Fruit fly (Drosophila melanogaster) whole organism, embryonic: Measurements from ENCODE around the gene Obp99a.

Experiments
- B-H2 ChIP-seq: fragments of 200-800 bp; sonication (Bioruptor generic); optimal IDR thresholded peaks from 2 replicates; lab custom pipeline; 2018; ENCODE audit warnings: missing biosample characterization, mild to moderate bottlenecking, missing genetic modification characterization
- Bdp1 ChIP-seq: fragments of 200-800 bp; sonication (Bioruptor generic); optimal IDR thresholded peaks from 3 replicates; lab custom pipeline; 2016; ENCODE audit warnings: missing biosample characterization, missing genetic modification characterization
- Bteb2 ChIP-seq: fragments of 200-800 bp; sonication (Bioruptor generic); optimal IDR thresholded peaks from 2 replicates; lab custom pipeline; 2016; ENCODE audit warnings: missing biosample characterization, missing genetic modification characterization
- CG10462 ChIP-seq: fragments of 200-800 bp; sonication (Bioruptor generic); optimal IDR thresholded peaks from 2 replicates; lab custom pipeline; 2016; ENCODE audit warnings: missing biosample characterization, missing genetic modification characterization
- CG10543 ChIP-seq: fragments of 200-800 bp; sonication (Bioruptor generic); optimal IDR thresholded peaks from 3 replicates; lab custom pipeline; 2017; ENCODE audit warnings: missing biosample characterization, mild to moderate bottlenecking, missing genetic modification characterization, moderate library complexity
- CG11560 ChIP-seq: fragments of 200-800 bp; sonication (Bioruptor generic); IDR thresholded peaks from 3 replicates; pipeline ENCODE4 v1.3.6; 2022; ENCODE audit warnings: missing biosample characterization, missing genetic modification characterization
- CG12104 ChIP-seq: fragments of 200-800 bp; sonication (Bioruptor generic); optimal IDR thresholded peaks from 3 replicates; lab custom pipeline; 2016; ENCODE audit warnings: missing biosample characterization, missing genetic modification characterization
- CG13287 ChIP-seq: fragments of 200-800 bp; sonication (Bioruptor generic); IDR thresholded peaks from 2 replicates; pipeline ENCODE4 v1.3.6; 2022; ENCODE audit warnings: missing biosample characterization, missing genetic modification characterization; ENCODE audit not compliant: partially characterized antibody
- CG15269 ChIP-seq: fragments of 200-800 bp; sonication (Bioruptor generic); optimal IDR thresholded peaks from 2 replicates; lab custom pipeline; 2018; ENCODE audit warnings: missing biosample characterization, mild to moderate bottlenecking, missing genetic modification characterization, moderate library complexity
- CG17568 ChIP-seq: fragments of 200-800 bp; sonication (Bioruptor generic); optimal IDR thresholded peaks from 2 replicates; lab custom pipeline; 2018; ENCODE audit warnings: missing biosample characterization, mild to moderate bottlenecking, missing genetic modification characterization, moderate library complexity
- CG2875 ChIP-seq: fragments of 200-800 bp; sonication (Bioruptor generic); optimal IDR thresholded peaks from 2 replicates; lab custom pipeline; 2017; ENCODE audit warnings: missing biosample characterization, mild to moderate bottlenecking, missing genetic modification characterization, missing genetic modification reagents
- CG2889 ChIP-seq: fragments of 200-800 bp; sonication (Bioruptor generic); IDR thresholded peaks from 3 replicates; pipeline ENCODE4 v1.3.6; 2022; ENCODE audit warnings: missing biosample characterization, missing genetic modification characterization
- CG30431 ChIP-seq: fragments of 200-800 bp; sonication (Bioruptor generic); optimal IDR thresholded peaks from 2 replicates; lab custom pipeline; 2017; ENCODE audit warnings: missing biosample characterization, missing genetic modification characterization
- CG31388 ChIP-seq: fragments of 200-800 bp; sonication (Bioruptor generic); optimal IDR thresholded peaks from 2 replicates; lab custom pipeline; 2016; ENCODE audit warnings: missing biosample characterization, missing genetic modification characterization
- CG32772 ChIP-seq: fragments of 200-800 bp; sonication (Bioruptor generic); IDR thresholded peaks from 2 replicates; pipeline ENCODE4 v1.3.6; 2022; ENCODE audit warnings: missing biosample characterization, missing genetic modification characterization
- CG4707 ChIP-seq: fragments of 200-800 bp; sonication (Bioruptor generic); optimal IDR thresholded peaks from 2 replicates; lab custom pipeline; 2018; ENCODE audit warnings: missing biosample characterization, mild to moderate bottlenecking, missing genetic modification characterization, moderate library complexity
- CG6254 ChIP-seq: fragments of 200-800 bp; sonication (Bioruptor generic); optimal IDR thresholded peaks from 3 replicates; lab custom pipeline; 2017; ENCODE audit warnings: mild to moderate bottlenecking, missing biosample characterization, missing genetic modification reagents, missing genetic modification characterization
- CG6272 ChIP-seq: fragments of 200-800 bp; sonication (Bioruptor generic); IDR thresholded peaks from 2 replicates; pipeline ENCODE4 v1.3.6; 2022; ENCODE audit warnings: missing biosample characterization, missing genetic modification characterization
- CG7839 ChIP-seq: fragments of 200-800 bp; sonication (Bioruptor generic); optimal IDR thresholded peaks from 3 replicates; lab custom pipeline; 2018; ENCODE audit warnings: missing biosample characterization, mild to moderate bottlenecking, missing genetic modification characterization, moderate library complexity
- CG8290 ChIP-seq, 3 experiments: fragments of 200-800 bp; sonication (Bioruptor generic); optimal IDR thresholded peaks; 2 replicates each; lab custom pipeline; 2016 to 2019; ENCODE audit warnings: missing biosample characterization in 3 of 3, missing genetic modification characterization in 3 of 3, mild to moderate bottlenecking in 2 of 3, moderate library complexity in 1 of 3
- CG8359 ChIP-seq: fragments of 200-800 bp; sonication (Bioruptor generic); optimal IDR thresholded peaks from 2 replicates; lab custom pipeline; 2017; ENCODE audit warnings: missing biosample characterization, mild to moderate bottlenecking, missing genetic modification characterization, borderline replicate concordance
- CG8388 ChIP-seq: fragments of 200-800 bp; sonication (Bioruptor generic); optimal IDR thresholded peaks from 2 replicates; lab custom pipeline; 2019; ENCODE audit warnings: missing biosample characterization, mild to moderate bottlenecking, missing genetic modification characterization, moderate library complexity
- Dref ChIP-seq: fragments of 200-800 bp; sonication (Bioruptor generic); IDR thresholded peaks from 2 replicates; pipeline ENCODE4 v1.3.6; 2022; ENCODE audit warnings: missing biosample characterization, missing genetic modification characterization
- Fer1 ChIP-seq: fragments of 200-800 bp; sonication (Bioruptor generic); optimal IDR thresholded peaks from 2 replicates; lab custom pipeline; 2017; ENCODE audit warnings: missing biosample characterization, mild to moderate bottlenecking, missing genetic modification characterization
- Ptx1 ChIP-seq: fragments of 200-800 bp; sonication (Bioruptor generic); IDR thresholded peaks from 2 replicates; pipeline ENCODE4 v1.3.6; 2022; ENCODE audit warnings: missing biosample characterization, missing genetic modification characterization
- ash1 ChIP-seq: fragments of 200-800 bp; sonication (Bioruptor generic); optimal IDR thresholded peaks from 2 replicates; lab custom pipeline; 2018; ENCODE audit warnings: missing biosample characterization, mild to moderate bottlenecking, missing genetic modification characterization
- az2 ChIP-seq: fragments of 200-800 bp; sonication (Bioruptor generic); optimal IDR thresholded peaks from 3 replicates; lab custom pipeline; 2016; ENCODE audit warnings: missing biosample characterization, missing genetic modification characterization
- bigmax ChIP-seq: fragments of 200-800 bp; sonication (Bioruptor generic); optimal IDR thresholded peaks from 2 replicates; lab custom pipeline; 2018; ENCODE audit warnings: missing biosample characterization, mild to moderate bottlenecking, missing genetic modification characterization
- btn ChIP-seq: fragments of 200-800 bp; sonication (Bioruptor generic); optimal IDR thresholded peaks from 2 replicates; lab custom pipeline; 2016; ENCODE audit warnings: missing biosample characterization, missing genetic modification characterization
- croc ChIP-seq: fragments of 200-800 bp; sonication (Bioruptor generic); conservative IDR thresholded peaks from 3 replicates; pipeline ENCODE4 v1.3.6; 2022; ENCODE audit warnings: missing biosample characterization, missing genetic modification characterization
- danr ChIP-seq: fragments of 200-800 bp; sonication (Bioruptor generic); IDR thresholded peaks from 2 replicates; pipeline ENCODE4 v1.3.6; 2022; ENCODE audit warnings: missing biosample characterization, missing genetic modification characterization
- dmrt11E ChIP-seq: fragments of 200-800 bp; sonication (Bioruptor generic); optimal IDR thresholded peaks from 3 replicates; lab custom pipeline; 2018; ENCODE audit warnings: missing biosample characterization, mild to moderate bottlenecking, missing genetic modification characterization, moderate library complexity
- dpn ChIP-seq, 2 experiments: fragments of 200-800 bp; sonication (Bioruptor generic); optimal IDR thresholded peaks; 3 replicates each; lab custom pipeline; 2016; ENCODE audit warnings: missing biosample characterization in 2 of 2, missing genetic modification characterization in 2 of 2
- eve ChIP-seq, 2 experiments: fragments of >200 bp; optimal IDR thresholded peaks; 2 replicates each; lab custom pipeline; 2017; ENCODE audit warnings: missing biosample characterization in 2 of 2, missing genetic modification characterization in 2 of 2
- fd96Cb ChIP-seq: fragments of 200-800 bp; sonication (Bioruptor generic); optimal IDR thresholded peaks from 2 replicates; lab custom pipeline; 2018; ENCODE audit warnings: missing biosample characterization, mild to moderate bottlenecking, missing genetic modification characterization, moderate library complexity
- gro ChIP-seq: fragments of 200-800 bp; sonication (Bioruptor generic); optimal IDR thresholded peaks from 2 replicates; lab custom pipeline; 2016; ENCODE audit warnings: missing biosample characterization, missing genetic modification characterization
- ham ChIP-seq: fragments of 200-800 bp; sonication (Bioruptor generic); IDR thresholded peaks from 2 replicates; pipeline ENCODE4 v1.3.6; 2022; ENCODE audit warnings: missing biosample characterization, missing genetic modification characterization
- hbn ChIP-seq: fragments of 200-800 bp; sonication (Bioruptor generic); IDR thresholded peaks from 2 replicates; pipeline ENCODE4 v1.3.6; 2022; ENCODE audit warnings: missing biosample characterization, missing genetic modification characterization; ENCODE audit not compliant: partially characterized antibody
- jing ChIP-seq: fragments of 200-800 bp; sonication (Bioruptor generic); optimal IDR thresholded peaks from 2 replicates; lab custom pipeline; 2018; ENCODE audit warnings: missing biosample characterization, mild to moderate bottlenecking, missing genetic modification characterization
- kah ChIP-seq: fragments of 200-800 bp; sonication (Bioruptor generic); optimal IDR thresholded peaks from 2 replicates; lab custom pipeline; 2018; ENCODE audit warnings: missing biosample characterization, mild to moderate bottlenecking, missing genetic modification characterization
- kay ChIP-seq: fragments of 200-800 bp; sonication (Bioruptor generic); optimal IDR thresholded peaks from 2 replicates; lab custom pipeline; 2016; ENCODE audit warnings: missing biosample characterization, missing genetic modification characterization
- lov ChIP-seq, 2 experiments: fragments of 200-800 bp in 1 of 2; fragments of >200 bp in 1 of 2; sonication (Bioruptor generic) in 1 of 2; IDR thresholded peaks in 1 of 2; optimal IDR thresholded peaks in 1 of 2; 2 replicates in 1 of 2; 3 replicates in 1 of 2; pipeline versions ENCODE4 v1.3.6 to Lab custom; 2017 to 2022; ENCODE audit warnings: missing biosample characterization in 1 of 2, missing genetic modification characterization in 1 of 2
- pb ChIP-seq: fragments of 200-800 bp; sonication (Bioruptor generic); optimal IDR thresholded peaks from 3 replicates; lab custom pipeline; 2016; ENCODE audit warnings: missing biosample characterization, missing genetic modification characterization
- ro ChIP-seq: fragments of 200-800 bp; sonication (Bioruptor generic); IDR thresholded peaks from 2 replicates; pipeline ENCODE4 v1.3.6; 2022; ENCODE audit warnings: missing biosample characterization, missing genetic modification characterization
- slp2 ChIP-seq: fragments of 200-800 bp; sonication (Bioruptor generic); optimal IDR thresholded peaks from 2 replicates; lab custom pipeline; 2016; ENCODE audit warnings: missing biosample characterization, missing genetic modification characterization
- sna ChIP-seq: fragments of 200-800 bp; sonication (Bioruptor generic); IDR thresholded peaks from 2 replicates; pipeline ENCODE4 v1.3.6; 2022; ENCODE audit warnings: missing biosample characterization, missing genetic modification characterization; ENCODE audit not compliant: partially characterized antibody
- tio ChIP-seq: fragments of 200-800 bp; sonication (Bioruptor generic); optimal IDR thresholded peaks from 2 replicates; lab custom pipeline; 2017; ENCODE audit warnings: missing biosample characterization, missing genetic modification characterization, inconsistent platforms
- tna ChIP-seq: fragments of 200-800 bp; sonication (Bioruptor generic); IDR thresholded peaks from 2 replicates; pipeline ENCODE4 v1.3.6; 2022; ENCODE audit warnings: missing biosample characterization, missing genetic modification characterization; ENCODE audit not compliant: partially characterized antibody
- ttk ChIP-seq: fragments of 200-800 bp; sonication (Bioruptor generic); IDR thresholded peaks from 2 replicates; pipeline ENCODE4 v2.1.2; 2022; ENCODE audit warnings: missing biosample characterization, missing genetic modification characterization
- yki ChIP-seq: fragments of >200 bp; optimal IDR thresholded peaks from 3 replicates; lab custom pipeline; 2018

Gene Obp99a

DNA sequence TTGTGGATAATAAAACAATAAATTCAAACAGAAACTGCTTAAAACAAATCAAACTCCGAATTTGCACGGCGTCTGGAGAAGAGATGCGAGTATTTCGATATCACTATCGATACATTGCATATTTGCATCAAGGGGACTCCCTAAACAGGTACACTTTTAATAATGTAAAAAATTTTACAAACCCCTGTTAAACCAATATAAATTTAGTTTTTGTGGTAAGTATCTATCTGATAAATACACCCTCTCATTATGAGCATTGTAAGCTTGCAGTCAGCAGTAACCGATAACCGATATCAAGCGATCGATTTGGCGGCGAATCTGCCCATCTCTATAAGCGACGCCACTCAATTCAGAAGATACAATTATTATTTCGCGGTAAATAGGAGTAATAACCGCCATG is 3.9 kb downstream of the Obp99a start, which contains the start of the genes Bub3 and Cap-D2 (continued):
- TF ChIP-seq az2 (GFP tag; lab: Kevin White, UChicago) (peak; percentile 67), Bdp1 (GFP tag; lab: Kevin White, UChicago) (peak; percentile 58), CG13287 (peak; percentile 92), slp2 (GFP tag; lab: Kevin White, UChicago) (peak; percentile 46), CG8388 (GFP tag; lab: Kevin White, UChicago) (peak; percentile 62), btn (peak; percentile 78), kah (GFP tag; lab: Kevin White, UChicago) (no peak), CG8290 (GFP tag; optimal IDR thresholded peaks at IDR 0.05; lab: Kevin White, UChicago) (peak; percentile 88), CG8290 (tag; optimal IDR thresholded peaks at IDR 0.05; lab: Kevin White, UChicago) (peak in 1 of 2 experiments; percentile 27), tio (no peak), CG6254 (GFP tag; lab: Kevin White, UChicago) (no peak), dpn (GFP tag; optimal IDR thresholded peaks at IDR 0.05; lab: Kevin White, UChicago) (peak; percentile 83 to 84), hbn (GFP tag; lab: Robert Waterston, UW) (peak; percentile 85), jing (no peak), sna (peak; percentile 92), B-H2 (GFP tag; lab: Kevin White, UChicago) (no peak), CG30431 (peak; percentile 21), CG2889 (GFP tag; lab: Robert Waterston, UW) (peak; percentile 60), danr (GFP tag; lab: Robert Waterston, UW) (0 out of 2 replicates have a peak, but pooled peaks have one; percentile 12), Ptx1 (peak; percentile 41; the same call in 1 of the 2 replicates), Fer1 (GFP tag; lab: Kevin White, UChicago) (no peak), lov (optimal IDR thresholded peaks at IDR 0.05; lab: Kevin White, UChicago) (no peak), lov (GFP tag; IDR thresholded peaks at IDR 0.05; lab: Robert Waterston, UW) (0 out of 3 replicates have a peak, but pooled peaks have one; percentile 43), Dref (GFP tag; lab: Robert Waterston, UW) (peak; percentile 76), CG32772 (GFP tag; lab: Robert Waterston, UW) (peak; percentile 57; the same call in 1 of the 2 replicates), CG4707 (GFP tag; lab: Kevin White, UChicago) (no peak), CG8359 (GFP tag; lab: Kevin White, UChicago) (no peak), CG6272 (GFP tag; lab: Robert Waterston, UW) (peak; percentile 43; the same call in 1 of the 2 replicates), kay (GFP tag; lab: Kevin White, UChicago) (no peak), eve (GFP tag; optimal IDR thresholded peaks at IDR 0.05; lab: Kevin White, UChicago) (no peak), CG12104 (GFP tag; lab: Kevin White, UChicago) (peak; percentile 6), croc (GFP tag; lab: Robert Waterston, UW) (no peak), ham (GFP tag; lab: Robert Waterston, UW) (no peak), CG11560 (no peak), yki (no peak), dmrt11E (peak; percentile 67), CG2875 (GFP tag; lab: Kevin White, UChicago) (no peak), CG10462 (GFP tag; lab: Kevin White, UChicago) (peak; percentile 35), ttk (GFP tag; lab: Robert Waterston, UW) (no peak), CG17568 (GFP tag; lab: Kevin White, UChicago) (no peak), ro (GFP tag; lab: Robert Waterston, UW) (no peak), tna (GFP tag; lab: Robert Waterston, UW) (peak; percentile 67; the same call in 1 of the 2 replicates), pb (GFP tag; lab: Kevin White, UChicago) (peak; percentile 28), gro (GFP tag; lab: Kevin White, UChicago) (no peak), fd96Cb (tag; lab: Kevin White, UChicago) (peak; percentile 55), ash1 (GFP tag; lab: Kevin White, UChicago) (no peak), Bteb2 (GFP tag; lab: Kevin White, UChicago) (peak; percentile 62), CG7839 (tag; lab: Kevin White, UChicago) (peak; percentile 64), bigmax (GFP tag; lab: Kevin White, UChicago) (no peak), CG31388 (GFP tag; lab: Kevin White, UChicago) (peak; percentile 64), CG15269 (no peak), CG10543 (GFP tag; lab: Kevin White, UChicago) (no peak)
